Fruit fly (Drosophila melanogaster) whole organism, embryonic: ENCODE measurements around the gene CG4730.

Experiments used
- Atf6 ChIP-seq: fragments of 200-800 bp; sonication (Bioruptor generic); IDR thresholded peaks from 2 replicates; pipeline ENCODE4 v1.3.6; 2022; ENCODE audit warnings: missing biosample characterization, missing genetic modification characterization
- Awh ChIP-seq: fragments of 200-800 bp; sonication (Bioruptor generic); IDR thresholded peaks from 2 replicates; pipeline ENCODE4, ENCODE4 v1.3.6; 2022; ENCODE audit warnings: missing biosample characterization, missing genetic modification characterization
- Bdp1 ChIP-seq: fragments of 200-800 bp; sonication (Bioruptor generic); optimal IDR thresholded peaks from 3 replicates; lab custom pipeline; 2016; ENCODE audit warnings: missing biosample characterization, missing genetic modification characterization
- CG1024 ChIP-seq: fragments of 200-800 bp; sonication (Bioruptor generic); IDR thresholded peaks from 2 replicates; pipeline ENCODE4 v1.3.6; 2022; ENCODE audit warnings: missing biosample characterization, missing genetic modification characterization
- CG1529 ChIP-seq: fragments of 200-800 bp; sonication (Bioruptor generic); optimal IDR thresholded peaks from 3 replicates; lab custom pipeline; 2018; ENCODE audit warnings: missing biosample characterization, missing genetic modification characterization
- CG16863 ChIP-seq: fragments of 200-800 bp; sonication (Bioruptor generic); optimal IDR thresholded peaks from 3 replicates; lab custom pipeline; 2016; ENCODE audit warnings: missing biosample characterization, missing genetic modification characterization
- CG1792 ChIP-seq: fragments of 200-800 bp; sonication (Bioruptor generic); optimal IDR thresholded peaks from 2 replicates; lab custom pipeline; 2016; ENCODE audit warnings: missing biosample characterization, missing genetic modification characterization
- CG30431 ChIP-seq: fragments of 200-800 bp; sonication (Bioruptor generic); optimal IDR thresholded peaks from 2 replicates; lab custom pipeline; 2017; ENCODE audit warnings: missing biosample characterization, missing genetic modification characterization
- CG34422 ChIP-seq: fragments of 200-800 bp; sonication (Bioruptor generic); IDR thresholded peaks from 3 replicates; pipeline ENCODE4 v1.3.6; 2022; ENCODE audit warnings: missing biosample characterization, missing genetic modification characterization
- CG4707 ChIP-seq: fragments of 200-800 bp; sonication (Bioruptor generic); optimal IDR thresholded peaks from 2 replicates; lab custom pipeline; 2018; ENCODE audit warnings: missing biosample characterization, mild to moderate bottlenecking, missing genetic modification characterization, moderate library complexity
- CG5180 ChIP-seq: fragments of 200-800 bp; sonication (Bioruptor generic); optimal IDR thresholded peaks from 3 replicates; lab custom pipeline; 2017; ENCODE audit warnings: missing biosample characterization, missing genetic modification characterization, mild to moderate bottlenecking, moderate library complexity, missing genetic modification reagents
- CG9609 ChIP-seq: fragments of 200-800 bp; sonication (Bioruptor generic); optimal IDR thresholded peaks from 3 replicates; lab custom pipeline; 2016; ENCODE audit warnings: missing biosample characterization, missing genetic modification characterization
- CG9727 ChIP-seq: fragments of 200-800 bp; sonication (Bioruptor generic); optimal IDR thresholded peaks from 3 replicates; lab custom pipeline; 2017; ENCODE audit warnings: missing biosample characterization, mild to moderate bottlenecking, missing genetic modification characterization
- CG9876 ChIP-seq: fragments of 200-800 bp; sonication (Bioruptor generic); optimal IDR thresholded peaks from 2 replicates; lab custom pipeline; 2016; ENCODE audit warnings: missing biosample characterization, missing genetic modification characterization
- CTCF ChIP-seq: fragments of 200-800 bp; sonication (Bioruptor generic); optimal IDR thresholded peaks from 2 replicates; lab custom pipeline; 2017; ENCODE audit warnings: missing biosample characterization, mild to moderate bottlenecking, missing genetic modification characterization, moderate library complexity
- CrebB ChIP-seq: fragments of 200-800 bp; sonication (Bioruptor generic); optimal IDR thresholded peaks from 3 replicates; lab custom pipeline; 2018; ENCODE audit warnings: missing biosample characterization, mild to moderate bottlenecking, missing genetic modification characterization
- Doc2 ChIP-seq: fragments of 200-800 bp; sonication (Bioruptor generic); IDR thresholded peaks from 2 replicates; pipeline ENCODE4 v1.3.6; 2022; ENCODE audit warnings: missing biosample characterization, missing genetic modification characterization
- E2f1 ChIP-seq: fragments of 200-800 bp; sonication (Bioruptor generic); IDR thresholded peaks from 2 replicates; pipeline ENCODE4 v1.3.6; 2022; ENCODE audit warnings: missing biosample characterization, missing genetic modification characterization
- Fer2 ChIP-seq: fragments of 200-800 bp; sonication (Bioruptor generic); optimal IDR thresholded peaks from 2 replicates; lab custom pipeline; 2018; ENCODE audit warnings: missing biosample characterization, mild to moderate bottlenecking, missing genetic modification characterization, moderate library complexity
- Jarid2 ChIP-seq: fragments of 200-800 bp; sonication (Bioruptor generic); optimal IDR thresholded peaks from 3 replicates; lab custom pipeline; 2017; ENCODE audit warnings: mild to moderate bottlenecking, missing biosample characterization, missing genetic modification reagents, missing genetic modification characterization
- NC2α ChIP-seq: fragments of 200-800 bp; sonication (Bioruptor generic); optimal IDR thresholded peaks from 2 replicates; lab custom pipeline; 2016; ENCODE audit warnings: missing biosample characterization, missing genetic modification characterization
- Oaz ChIP-seq: fragments of 200-800 bp; sonication (Bioruptor generic); IDR thresholded peaks from 2 replicates; pipeline ENCODE4 v1.3.6; 2022; ENCODE audit warnings: missing biosample characterization, missing genetic modification characterization
- Poxn ChIP-seq: fragments of 200-800 bp; sonication (Bioruptor generic); IDR thresholded peaks from 2 replicates; pipeline ENCODE4 v1.3.6; 2022; ENCODE audit warnings: missing biosample characterization, missing genetic modification characterization
- Ptx1 ChIP-seq: fragments of 200-800 bp; sonication (Bioruptor generic); IDR thresholded peaks from 2 replicates; pipeline ENCODE4 v1.3.6; 2022; ENCODE audit warnings: missing biosample characterization, missing genetic modification characterization
- Spps ChIP-seq: fragments of 200-800 bp; sonication (Bioruptor generic); optimal IDR thresholded peaks from 2 replicates; lab custom pipeline; 2018; ENCODE audit warnings: missing biosample characterization, mild to moderate bottlenecking, missing genetic modification characterization
- Sry-δ ChIP-seq: fragments of 200-800 bp; sonication (Bioruptor generic); optimal IDR thresholded peaks from 2 replicates; lab custom pipeline; 2016; ENCODE audit warnings: missing biosample characterization, missing genetic modification characterization
- Ssrp ChIP-seq: fragments of 200-800 bp; sonication (Bioruptor generic); optimal IDR thresholded peaks from 2 replicates; lab custom pipeline; 2018; ENCODE audit warnings: missing biosample characterization, mild to moderate bottlenecking, missing genetic modification characterization, moderate library complexity
- TFAM ChIP-seq: fragments of 200-800 bp; sonication (Bioruptor generic); optimal IDR thresholded peaks from 2 replicates; lab custom pipeline; 2017; ENCODE audit warnings: missing biosample characterization, missing genetic modification characterization, inconsistent platforms
- abd-A ChIP-seq: fragments of 200-800 bp; sonication (Bioruptor generic); optimal IDR thresholded peaks from 3 replicates; lab custom pipeline; 2019; ENCODE audit warnings: missing biosample characterization, mild to moderate bottlenecking, missing genetic modification characterization, moderate library complexity
- crc ChIP-seq: fragments of 200-800 bp; sonication (Bioruptor generic); optimal IDR thresholded peaks from 2 replicates; lab custom pipeline; 2016; ENCODE audit warnings: missing biosample characterization, missing genetic modification characterization
- crp ChIP-seq, 2 experiments: fragments of 200-800 bp; sonication (Bioruptor generic); optimal IDR thresholded peaks; 2 replicates in 1 of 2; 3 replicates in 1 of 2; lab custom pipeline; 2017; ENCODE audit warnings: missing biosample characterization in 2 of 2, missing genetic modification characterization in 2 of 2, mild to moderate bottlenecking in 1 of 2, moderate library complexity in 1 of 2
- dysf ChIP-seq: fragments of 200-800 bp; sonication (Bioruptor generic); IDR thresholded peaks from 3 replicates; pipeline ENCODE4 v1.3.6; 2022; ENCODE audit warnings: missing biosample characterization, missing genetic modification characterization
- en ChIP-seq: fragments of 200-800 bp; sonication (Bioruptor generic); optimal IDR thresholded peaks from 2 replicates; lab custom pipeline; 2016; ENCODE audit warnings: missing biosample characterization, missing genetic modification characterization
- exex ChIP-seq: fragments of 200-800 bp; sonication (Bioruptor generic); optimal IDR thresholded peaks from 4 replicates; lab custom pipeline; 2018; ENCODE audit warnings: missing biosample characterization, mild to moderate bottlenecking, missing genetic modification characterization, moderate library complexity
- ftz-f1 ChIP-seq: fragments of 200-800 bp; sonication (Bioruptor generic); optimal IDR thresholded peaks from 2 replicates; lab custom pipeline; 2016; ENCODE audit warnings: missing biosample characterization, missing genetic modification characterization
- gfzf ChIP-seq: fragments of 200-800 bp; sonication (Bioruptor generic); optimal IDR thresholded peaks from 2 replicates; lab custom pipeline; 2016; ENCODE audit warnings: missing biosample characterization, mild to moderate bottlenecking, missing genetic modification characterization, moderate library complexity
- hb ChIP-seq: fragments of 200-800 bp; sonication (Bioruptor generic); IDR thresholded peaks from 3 replicates; pipeline ENCODE4 v1.3.6; 2022; ENCODE audit warnings: missing biosample characterization, missing genetic modification characterization; ENCODE audit not compliant: partially characterized antibody
- hbn ChIP-seq: fragments of 200-800 bp; sonication (Bioruptor generic); IDR thresholded peaks from 2 replicates; pipeline ENCODE4 v1.3.6; 2022; ENCODE audit warnings: missing biosample characterization, missing genetic modification characterization; ENCODE audit not compliant: partially characterized antibody
- knrl ChIP-seq: fragments of 200-800 bp; sonication (Bioruptor generic); IDR thresholded peaks from 3 replicates; pipeline ENCODE4 v1.3.6; 2022; ENCODE audit warnings: missing biosample characterization, missing genetic modification characterization; ENCODE audit not compliant: partially characterized antibody
- lov ChIP-seq, 2 experiments: fragments of 200-800 bp in 1 of 2; fragments of >200 bp in 1 of 2; sonication (Bioruptor generic) in 1 of 2; IDR thresholded peaks in 1 of 2; optimal IDR thresholded peaks in 1 of 2; 2 replicates in 1 of 2; 3 replicates in 1 of 2; pipeline versions ENCODE4 v1.3.6 to Lab custom; 2017 to 2022; ENCODE audit warnings: missing biosample characterization in 1 of 2, missing genetic modification characterization in 1 of 2
- oc ChIP-seq: fragments of 200-800 bp; sonication (Bioruptor generic); optimal IDR thresholded peaks from 2 replicates; lab custom pipeline; 2018; ENCODE audit warnings: missing biosample characterization, mild to moderate bottlenecking, missing genetic modification characterization, moderate library complexity
- pfk ChIP-seq: fragments of 200-800 bp; sonication (Bioruptor generic); optimal IDR thresholded peaks from 2 replicates; lab custom pipeline; 2018; ENCODE audit warnings: missing biosample characterization, mild to moderate bottlenecking, missing genetic modification characterization, moderate library complexity
- pum ChIP-seq: fragments of 200-800 bp; sonication (Bioruptor generic); optimal IDR thresholded peaks from 2 replicates; lab custom pipeline; 2016; ENCODE audit warnings: missing biosample characterization, missing genetic modification characterization
- sima ChIP-seq: fragments of 200-800 bp; sonication (Bioruptor generic); optimal IDR thresholded peaks from 2 replicates; lab custom pipeline; 2016; ENCODE audit warnings: missing biosample characterization, missing genetic modification characterization
- sob ChIP-seq: fragments of 200-800 bp; sonication (Bioruptor generic); IDR thresholded peaks from 2 replicates; pipeline ENCODE4 v1.3.6; 2022; ENCODE audit warnings: missing biosample characterization, missing genetic modification characterization
- stc ChIP-seq: fragments of 200-800 bp; sonication (Bioruptor generic); IDR thresholded peaks from 2 replicates; pipeline ENCODE4 v1.3.6; 2022; ENCODE audit warnings: missing biosample characterization, missing genetic modification characterization
- toy ChIP-seq: fragments of 200-800 bp; sonication (Bioruptor generic); IDR thresholded peaks from 2 replicates; pipeline ENCODE4 v1.3.6; 2022; ENCODE audit warnings: missing biosample characterization, missing genetic modification characterization
- ttk ChIP-seq: fragments of 200-800 bp; sonication (Bioruptor generic); IDR thresholded peaks from 2 replicates; pipeline ENCODE4 v2.1.2; 2022; ENCODE audit warnings: missing biosample characterization, missing genetic modification characterization
- vfl ChIP-seq: fragments of 200-800 bp; sonication (Bioruptor generic); optimal IDR thresholded peaks from 2 replicates; lab custom pipeline; 2016; ENCODE audit warnings: missing biosample characterization, missing genetic modification characterization
- wor ChIP-seq: fragments of 200-800 bp; sonication (Bioruptor generic); IDR thresholded peaks from 2 replicates; pipeline ENCODE4 v1.3.6; 2022; ENCODE audit warnings: missing biosample characterization, missing genetic modification characterization

The CG4730 gene

DNA sequence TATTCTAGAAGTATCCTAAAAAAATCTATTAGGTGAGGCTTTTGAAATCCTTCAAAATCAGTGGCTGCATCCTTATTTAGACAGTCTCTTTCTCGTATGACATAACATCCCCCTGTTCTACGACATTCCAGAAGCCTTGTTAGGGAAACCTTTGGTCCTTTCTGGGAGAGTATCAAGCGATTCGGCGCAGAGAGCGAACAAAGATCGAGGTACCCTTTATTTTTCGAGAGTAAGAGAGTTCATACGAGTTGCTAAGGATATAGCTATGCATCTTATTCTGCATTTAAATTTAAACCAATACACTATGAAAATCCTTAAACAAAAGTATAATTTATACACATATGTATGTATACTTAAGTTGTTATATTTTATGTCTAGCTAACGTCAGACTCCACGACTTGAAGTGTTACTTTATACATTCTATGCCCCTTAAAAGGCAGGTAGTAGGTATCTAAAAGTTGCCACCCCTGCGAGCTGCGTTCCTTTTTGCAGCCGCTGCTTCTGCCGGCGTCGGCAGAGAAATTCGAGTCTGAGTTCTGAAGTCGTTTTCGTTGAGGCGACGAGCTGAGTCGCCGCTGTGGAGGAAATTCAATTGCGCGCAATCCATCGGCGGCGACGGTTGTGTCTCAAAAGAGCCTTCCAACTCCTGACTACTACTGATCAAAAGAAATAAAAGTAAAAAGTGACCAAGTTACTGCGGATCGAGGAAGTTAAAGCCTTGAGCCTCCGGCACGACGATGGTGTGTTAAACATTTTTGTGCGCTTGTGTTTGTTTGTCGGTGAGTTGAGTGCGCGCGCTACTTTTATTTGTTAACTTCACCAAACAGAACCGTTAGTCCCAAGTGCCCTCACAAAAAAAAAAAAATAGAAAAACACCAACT, 40.9 kb downstream of the CG4730 start, which contains the start of gene jigr1 (continued):
- no peak for TF ChIP-seq Doc2 (GFP tag; lab: Robert Waterston, UW)
- no peak for TF ChIP-seq CG1024 (GFP tag; lab: Robert Waterston, UW)
- TF ChIP-seq CG9876 = no peak
- no peak for TF ChIP-seq exex (tag; lab: Kevin White, UChicago)
- TF ChIP-seq Awh (GFP tag; lab: Robert Waterston, UW) = no peak
- TF ChIP-seq dysf (GFP tag; lab: Robert Waterston, UW) = peak; percentile 8; the same call in 1 of the 3 replicates
- no peak for TF ChIP-seq Ptx1
- TF ChIP-seq stc (GFP tag; lab: Robert Waterston, UW) = no peak
- no peak for TF ChIP-seq CG34422 (GFP tag; lab: Robert Waterston, UW)
- TF ChIP-seq wor (GFP tag; lab: Robert Waterston, UW) = no peak
- no peak for TF ChIP-seq TFAM (GFP tag; lab: Kevin White, UChicago)
- TF ChIP-seq crc = no peak
- no peak for TF ChIP-seq CrebB (tag; lab: Kevin White, UChicago)
- TF ChIP-seq abd-A (tag; lab: Kevin White, UChicago) = no peak
- no peak for TF ChIP-seq sima (GFP tag; lab: Kevin White, UChicago)
- no peak for TF ChIP-seq CG9609 (GFP tag; lab: Kevin White, UChicago)
- peak; percentile 22 for TF ChIP-seq Ssrp (tag; lab: Kevin White, UChicago)
- no peak for TF ChIP-seq vfl (GFP tag; lab: Kevin White, UChicago)
- no peak for TF ChIP-seq Bdp1 (GFP tag; lab: Kevin White, UChicago)
- no peak for TF ChIP-seq NC2α (GFP tag; lab: Kevin White, UChicago)
- no peak for TF ChIP-seq Poxn (GFP tag; lab: Robert Waterston, UW)
- peak; percentile 34 for TF ChIP-seq Jarid2 (GFP tag; lab: Kevin White, UChicago)
- no peak for TF ChIP-seq pum
- TF ChIP-seq CTCF (GFP tag; lab: Kevin White, UChicago) = no peak
- peak; percentile 29 for TF ChIP-seq CG16863 (GFP tag; lab: Kevin White, UChicago)
- TF ChIP-seq sob = 0 out of 2 replicates have a peak, but pooled peaks have one; percentile 30
- no peak for TF ChIP-seq Fer2
- TF ChIP-seq E2f1 (GFP tag; lab: Robert Waterston, UW) = no peak
- no peak for TF ChIP-seq CG1792
- no peak for TF ChIP-seq CG1529 (GFP tag; lab: Kevin White, UChicago)
- no peak for TF ChIP-seq hbn (GFP tag; lab: Robert Waterston, UW)
- TF ChIP-seq lov (optimal IDR thresholded peaks at IDR 0.05; lab: Kevin White, UChicago) = no peak
- TF ChIP-seq lov (GFP tag; IDR thresholded peaks at IDR 0.05; lab: Robert Waterston, UW) = 0 out of 3 replicates have a peak, but pooled peaks have one; percentile 34
- TF ChIP-seq knrl = no peak
- no peak for TF ChIP-seq CG4707
- TF ChIP-seq pfk = no peak
- TF ChIP-seq crp (GFP tag; optimal IDR thresholded peaks at IDR 0.05; lab: Kevin White, UChicago) = no peak
- no peak for TF ChIP-seq Spps (tag; lab: Kevin White, UChicago)
- no peak for TF ChIP-seq CG5180 (GFP tag; lab: Kevin White, UChicago)
- peak; percentile 51 for TF ChIP-seq CG30431 (GFP tag; lab: Kevin White, UChicago)
- TF ChIP-seq Sry-δ (GFP tag; lab: Kevin White, UChicago) = no peak
- TF ChIP-seq toy (GFP tag; lab: Robert Waterston, UW) = no peak
- TF ChIP-seq CG9727 (GFP tag; lab: Kevin White, UChicago) = peak; percentile 84
- no peak for TF ChIP-seq ttk
- no peak for TF ChIP-seq Oaz
- TF ChIP-seq Atf6 (GFP tag; lab: Robert Waterston, UW) = no peak
- TF ChIP-seq ftz-f1 (GFP tag; lab: Kevin White, UChicago) = no peak
- TF ChIP-seq gfzf (GFP tag; lab: Kevin White, UChicago) = no peak
- TF ChIP-seq hb (GFP tag; lab: Robert Waterston, UW) = no peak
- TF ChIP-seq en (GFP tag; lab: Kevin White, UChicago) = no peak
- no peak for TF ChIP-seq oc (tag; lab: Kevin White, UChicago)
